Fruit fly (Drosophila melanogaster) whole organism, embryonic: ENCODE results near the gene dyl.

Experiments used
- BtbVII ChIP-seq: fragments of 200-800 bp; sonication (Bioruptor generic); optimal IDR thresholded peaks from 3 replicates; lab custom pipeline; 2017; ENCODE audit warnings: missing biosample characterization, mild to moderate bottlenecking, missing genetic modification characterization
- Bteb2 ChIP-seq: fragments of 200-800 bp; sonication (Bioruptor generic); optimal IDR thresholded peaks from 2 replicates; lab custom pipeline; 2016; ENCODE audit warnings: missing biosample characterization, missing genetic modification characterization
- CG10654 ChIP-seq: fragments of 200-800 bp; sonication (Bioruptor generic); optimal IDR thresholded peaks from 2 replicates; lab custom pipeline; 2016; ENCODE audit warnings: missing biosample characterization, missing genetic modification characterization
- CG11093 ChIP-seq: fragments of 200-800 bp; sonication (Bioruptor generic); IDR thresholded peaks from 3 replicates; pipeline ENCODE4 v1.3.6; 2022; ENCODE audit warnings: missing biosample characterization, missing genetic modification characterization
- CG12219 ChIP-seq: fragments of 200-800 bp; sonication (Bioruptor generic); optimal IDR thresholded peaks from 3 replicates; lab custom pipeline; 2018; ENCODE audit warnings: missing biosample characterization, mild to moderate bottlenecking, missing genetic modification characterization
- CG12659 ChIP-seq: fragments of 200-800 bp; sonication (Bioruptor generic); optimal IDR thresholded peaks from 3 replicates; lab custom pipeline; 2017; ENCODE audit warnings: mild to moderate bottlenecking, missing biosample characterization, missing genetic modification reagents, missing genetic modification characterization
- CG13894 ChIP-seq: fragments of 200-800 bp; sonication (Bioruptor generic); optimal IDR thresholded peaks from 3 replicates; lab custom pipeline; 2018; ENCODE audit warnings: missing biosample characterization, mild to moderate bottlenecking, missing genetic modification characterization, moderate library complexity
- CG14050 ChIP-seq: fragments of 200-800 bp; sonication (Bioruptor generic); IDR thresholded peaks from 3 replicates; pipeline ENCODE4 v1.3.6; 2022; ENCODE audit warnings: missing biosample characterization, missing genetic modification characterization
- CG1602 ChIP-seq: fragments of 200-800 bp; sonication (Bioruptor generic); optimal IDR thresholded peaks from 3 replicates; lab custom pipeline; 2016; ENCODE audit warnings: missing biosample characterization, missing genetic modification characterization
- CG1647 ChIP-seq: fragments of 200-800 bp; sonication (Bioruptor generic); optimal IDR thresholded peaks from 3 replicates; lab custom pipeline; 2016; ENCODE audit warnings: missing biosample characterization, missing genetic modification characterization
- CG16779 ChIP-seq: fragments of 200-800 bp; sonication (Bioruptor generic); IDR thresholded peaks from 2 replicates; pipeline ENCODE4 v1.3.6; 2022; ENCODE audit warnings: missing biosample characterization, missing genetic modification characterization
- CG17802 ChIP-seq: fragments of 200-800 bp; sonication (Bioruptor generic); optimal IDR thresholded peaks from 2 replicates; lab custom pipeline; 2018; ENCODE audit warnings: missing biosample characterization, mild to moderate bottlenecking, missing genetic modification characterization, moderate library complexity
- CG18764 ChIP-seq: fragments of 200-800 bp; sonication (Bioruptor generic); optimal IDR thresholded peaks from 3 replicates; lab custom pipeline; 2016; ENCODE audit warnings: missing biosample characterization, missing genetic modification characterization
- CG3065 ChIP-seq: fragments of 200-800 bp; sonication (Bioruptor generic); optimal IDR thresholded peaks from 2 replicates; lab custom pipeline; 2016; ENCODE audit warnings: missing biosample characterization, missing genetic modification characterization
- CG31365 ChIP-seq: fragments of 200-800 bp; sonication (Bioruptor generic); optimal IDR thresholded peaks from 2 replicates; lab custom pipeline; 2018; ENCODE audit warnings: missing biosample characterization, mild to moderate bottlenecking, missing genetic modification characterization
- CG33557 ChIP-seq: fragments of 200-800 bp; sonication (Bioruptor generic); optimal IDR thresholded peaks from 2 replicates; lab custom pipeline; 2019; ENCODE audit warnings: missing biosample characterization, mild to moderate bottlenecking, missing genetic modification characterization, moderate library complexity
- CG6791 ChIP-seq: fragments of 200-800 bp; sonication (Bioruptor generic); IDR thresholded peaks from 3 replicates; pipeline ENCODE4 v1.3.6; 2022; ENCODE audit warnings: missing biosample characterization, missing genetic modification characterization; ENCODE audit not compliant: partially characterized antibody
- CG6854 ChIP-seq: fragments of 200-800 bp; sonication (Bioruptor generic); optimal IDR thresholded peaks from 3 replicates; lab custom pipeline; 2017; ENCODE audit warnings: missing biosample characterization, mild to moderate bottlenecking, missing genetic modification characterization
- CG7928 ChIP-seq: fragments of 200-800 bp; sonication (Bioruptor generic); optimal IDR thresholded peaks from 2 replicates; lab custom pipeline; 2017; ENCODE audit warnings: missing biosample characterization, mild to moderate bottlenecking, missing genetic modification characterization
- CG8089 ChIP-seq: fragments of 200-800 bp; sonication (Bioruptor generic); optimal IDR thresholded peaks from 3 replicates; lab custom pipeline; 2016; ENCODE audit warnings: missing biosample characterization, missing genetic modification characterization
- D19A ChIP-seq: fragments of 200-800 bp; optimal IDR thresholded peaks from 3 replicates; lab custom pipeline; 2019; ENCODE audit warnings: missing biosample characterization, mild to moderate bottlenecking, missing genetic modification characterization, moderate library complexity
- Fer1 ChIP-seq: fragments of 200-800 bp; sonication (Bioruptor generic); optimal IDR thresholded peaks from 2 replicates; lab custom pipeline; 2017; ENCODE audit warnings: missing biosample characterization, mild to moderate bottlenecking, missing genetic modification characterization
- Gug ChIP-seq: fragments of 200-800 bp; sonication (Bioruptor generic); IDR thresholded peaks from 4 replicates; pipeline ENCODE4 v1.3.6; 2022; ENCODE audit warnings: missing biosample characterization, missing genetic modification characterization
- HLH4C ChIP-seq: fragments of 200-800 bp; sonication (Bioruptor generic); IDR thresholded peaks from 3 replicates; pipeline ENCODE4 v1.3.6; 2022; ENCODE audit warnings: missing biosample characterization, missing genetic modification characterization; ENCODE audit not compliant: partially characterized antibody
- Ravus ChIP-seq: fragments of 200-800 bp; sonication (Bioruptor generic); IDR thresholded peaks from 2 replicates; pipeline ENCODE4 v1.3.6; 2022; ENCODE audit warnings: missing biosample characterization, missing genetic modification characterization
- Taf1 ChIP-seq: fragments of 200-800 bp; sonication (Bioruptor generic); IDR thresholded peaks from 2 replicates; pipeline ENCODE4 v1.3.6; 2022; ENCODE audit warnings: missing biosample characterization, missing genetic modification characterization
- Tbp ChIP-seq: fragments of >200 bp; optimal IDR thresholded peaks from 2 replicates; lab custom pipeline; 2018; ENCODE audit warnings: missing biosample characterization, missing genetic modification characterization
- Usf ChIP-seq: fragments of 200-800 bp; sonication (Bioruptor generic); optimal IDR thresholded peaks from 2 replicates; lab custom pipeline; 2017; ENCODE audit warnings: missing genotype, missing biosample characterization, missing genetic modification characterization
- Xbp1 ChIP-seq: fragments of 200-800 bp; sonication (Bioruptor generic); optimal IDR thresholded peaks from 3 replicates; lab custom pipeline; 2016; ENCODE audit warnings: missing biosample characterization, mild to moderate bottlenecking, missing genetic modification characterization
- YL-1 ChIP-seq: fragments of 200-800 bp; sonication (Bioruptor generic); optimal IDR thresholded peaks from 3 replicates; lab custom pipeline; 2017; ENCODE audit warnings: missing biosample characterization, mild to moderate bottlenecking, missing genetic modification characterization
- abd-A ChIP-seq: fragments of 200-800 bp; sonication (Bioruptor generic); optimal IDR thresholded peaks from 3 replicates; lab custom pipeline; 2019; ENCODE audit warnings: missing biosample characterization, mild to moderate bottlenecking, missing genetic modification characterization, moderate library complexity
- bigmax ChIP-seq: fragments of 200-800 bp; sonication (Bioruptor generic); optimal IDR thresholded peaks from 2 replicates; lab custom pipeline; 2018; ENCODE audit warnings: missing biosample characterization, mild to moderate bottlenecking, missing genetic modification characterization
- br ChIP-seq: fragments of >200 bp; optimal IDR thresholded peaks from 2 replicates; lab custom pipeline; 2017
- croc ChIP-seq: fragments of 200-800 bp; sonication (Bioruptor generic); conservative IDR thresholded peaks from 3 replicates; pipeline ENCODE4 v1.3.6; 2022; ENCODE audit warnings: missing biosample characterization, missing genetic modification characterization
- dpn ChIP-seq, 2 experiments: fragments of 200-800 bp; sonication (Bioruptor generic); optimal IDR thresholded peaks; 3 replicates each; lab custom pipeline; 2016; ENCODE audit warnings: missing biosample characterization in 2 of 2, missing genetic modification characterization in 2 of 2
- gcm2 ChIP-seq: fragments of 200-800 bp; sonication (Bioruptor generic); optimal IDR thresholded peaks from 2 replicates; lab custom pipeline; 2016; ENCODE audit warnings: missing biosample characterization, missing genetic modification characterization
- gem ChIP-seq: fragments of 200-800 bp; sonication (Bioruptor generic); optimal IDR thresholded peaks from 2 replicates; lab custom pipeline; 2019; ENCODE audit warnings: missing biosample characterization, mild to moderate bottlenecking, missing genetic modification characterization, moderate library complexity
- gsb-n ChIP-seq: fragments of 200-800 bp; sonication (Bioruptor generic); optimal IDR thresholded peaks from 3 replicates; lab custom pipeline; 2018; ENCODE audit warnings: missing biosample characterization, mild to moderate bottlenecking, missing genetic modification characterization
- hb ChIP-seq: fragments of 200-800 bp; sonication (Bioruptor generic); IDR thresholded peaks from 3 replicates; pipeline ENCODE4 v1.3.6; 2022; ENCODE audit warnings: missing biosample characterization, missing genetic modification characterization; ENCODE audit not compliant: partially characterized antibody
- her ChIP-seq: fragments of 200-800 bp; sonication (Bioruptor generic); optimal IDR thresholded peaks from 2 replicates; lab custom pipeline; 2016; ENCODE audit warnings: missing biosample characterization, missing genetic modification characterization
- lola ChIP-seq, 3 experiments: fragments of >200 bp in 2 of 3; fragments of 200-800 bp in 1 of 3; sonication (Bioruptor generic) in 1 of 3; optimal IDR thresholded peaks; 2 replicates each; lab custom pipeline; 2017 to 2019; ENCODE audit warnings: missing biosample characterization in 3 of 3, missing genetic modification characterization in 3 of 3, mild to moderate bottlenecking in 1 of 3, moderate library complexity in 1 of 3
- luna ChIP-seq: fragments of 200-800 bp; sonication (Bioruptor generic); optimal IDR thresholded peaks from 2 replicates; lab custom pipeline; 2016; ENCODE audit warnings: missing biosample characterization, missing genetic modification characterization
- mirr ChIP-seq: fragments of 200-800 bp; sonication (Bioruptor generic); optimal IDR thresholded peaks from 3 replicates; lab custom pipeline; 2018; ENCODE audit warnings: missing biosample characterization, mild to moderate bottlenecking, missing genetic modification characterization
- sc ChIP-seq, 3 experiments: fragments of >200 bp in 2 of 3; fragments of 200-800 bp in 1 of 3; sonication (Bioruptor generic) in 1 of 3; optimal IDR thresholded peaks; 2 replicates in 2 of 3; 3 replicates in 1 of 3; lab custom pipeline; 2017; ENCODE audit warnings: mild to moderate bottlenecking in 1 of 3, missing biosample characterization in 1 of 3, missing genetic modification characterization in 1 of 3, missing genetic modification reagents in 1 of 3
- sens ChIP-seq: fragments of 200-800 bp; sonication (Bioruptor generic); peaks from one replicate; lab custom pipeline; 2016; ENCODE audit warnings: missing biosample characterization, missing genetic modification characterization
- sima ChIP-seq: fragments of 200-800 bp; sonication (Bioruptor generic); optimal IDR thresholded peaks from 2 replicates; lab custom pipeline; 2016; ENCODE audit warnings: missing biosample characterization, missing genetic modification characterization
- ssp ChIP-seq: fragments of 200-800 bp; sonication (Bioruptor generic); IDR thresholded peaks from 2 replicates; pipeline ENCODE4 v1.3.6; 2022; ENCODE audit warnings: missing biosample characterization, missing genetic modification characterization
- trem ChIP-seq: fragments of 200-800 bp; optimal IDR thresholded peaks from 3 replicates; lab custom pipeline; 2019; ENCODE audit warnings: missing biosample characterization, mild to moderate bottlenecking, missing genetic modification characterization, moderate library complexity
- unc-4 ChIP-seq: fragments of 200-800 bp; sonication (Bioruptor generic); IDR thresholded peaks from 2 replicates; pipeline ENCODE4 v1.3.6; 2022; ENCODE audit warnings: missing biosample characterization, missing genetic modification characterization; ENCODE audit not compliant: partially characterized antibody
- vvl ChIP-seq: fragments of 200-800 bp; sonication (Bioruptor generic); IDR thresholded peaks from 2 replicates; pipeline ENCODE4 v1.3.6; 2022; ENCODE audit warnings: missing biosample characterization, missing genetic modification characterization

The dyl gene

DNA sequence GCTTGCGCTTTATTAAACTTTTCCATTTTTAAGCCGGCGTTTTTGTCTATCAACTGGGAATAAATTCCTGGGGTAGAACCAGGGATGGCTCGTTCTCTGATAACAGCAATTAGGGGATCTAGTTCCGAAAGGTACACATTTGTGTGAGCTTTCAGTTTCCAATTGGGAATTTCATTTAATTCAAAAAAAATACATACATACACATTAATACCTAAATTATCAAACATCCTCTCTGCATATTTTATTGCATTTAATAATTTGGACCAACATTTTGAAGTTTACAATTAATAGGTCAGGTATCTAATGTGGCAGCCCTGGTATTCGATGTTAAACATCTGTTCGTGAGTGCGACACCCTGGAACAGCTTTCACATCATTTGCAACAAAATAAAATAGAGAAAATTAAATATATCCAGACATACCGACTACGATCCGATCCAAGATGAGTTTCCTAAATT lies 48.4 kb downstream of the dyl start, which contains the start of the genes CG15011 and CG1309 (continued):
- TF ChIP-seq her (GFP tag; lab: Kevin White, UChicago) (peak; percentile 66), gem (tag; lab: Kevin White, UChicago) (peak; percentile 91), hb (GFP tag; lab: Robert Waterston, UW) (no peak), CG14050 (GFP tag; lab: Robert Waterston, UW) (peak; percentile 62), Tbp (GFP tag; lab: Kevin White, UChicago) (no peak), Gug (peak; percentile 69; the same call in 3 of the 4 replicates), Bteb2 (GFP tag; lab: Kevin White, UChicago) (peak; percentile 86), mirr (GFP tag; lab: Kevin White, UChicago) (peak; percentile 65), unc-4 (GFP tag; lab: Robert Waterston, UW) (peak; percentile 48), CG10654 (GFP tag; lab: Kevin White, UChicago) (peak; percentile 80), CG7928 (GFP tag; lab: Kevin White, UChicago) (peak; percentile 100), CG8089 (GFP tag; lab: Kevin White, UChicago) (peak; percentile 71), croc (GFP tag; lab: Robert Waterston, UW) (peak; percentile 59), br (lab: Kevin White, UChicago) (no peak), Fer1 (peak; percentile 85), BtbVII (GFP tag; lab: Kevin White, UChicago) (no peak), D19A (tag; lab: Kevin White, UChicago) (peak; percentile 75), lola (GFP tag; optimal IDR thresholded peaks at IDR 0.05; lab: Kevin White, UChicago) (peak in 1 of 3 experiments; percentile 87), CG12219 (GFP tag; lab: Kevin White, UChicago) (peak; percentile 50), Taf1 (peak; percentile 66), CG31365 (peak; percentile 5), CG33557 (peak; percentile 86), CG1647 (peak; percentile 81), Xbp1 (peak; percentile 90), luna (GFP tag; lab: Kevin White, UChicago) (peak; percentile 86), CG1602 (GFP tag; lab: Kevin White, UChicago) (peak; percentile 86), CG3065 (GFP tag; lab: Kevin White, UChicago) (peak; percentile 54), sc (optimal IDR thresholded peaks at IDR 0.05; lab: Kevin White, UChicago) (no peak), sc (GFP tag; optimal IDR thresholded peaks at IDR 0.05; lab: Kevin White, UChicago) (peak; percentile 70), gcm2 (GFP tag; lab: Kevin White, UChicago) (peak; percentile 14), sens (GFP tag; lab: Kevin White, UChicago) (peak; percentile 98), trem (peak; percentile 93), sima (GFP tag; lab: Kevin White, UChicago) (peak; percentile 37), vvl (GFP tag; lab: Robert Waterston, UW) (peak; percentile 84), CG18764 (GFP tag; lab: Kevin White, UChicago) (peak; percentile 75), CG17802 (tag; lab: Kevin White, UChicago) (peak; percentile 37), CG11093 (GFP tag; lab: Robert Waterston, UW) (no peak; the same call in 2 of the 3 replicates), Ravus (no peak), CG13894 (tag; lab: Kevin White, UChicago) (peak; percentile 82), dpn (GFP tag; optimal IDR thresholded peaks at IDR 0.05; lab: Kevin White, UChicago) (peak; percentile 85 to 88), CG16779 (GFP tag; lab: Robert Waterston, UW) (no peak), Usf (peak; percentile 51), CG12659 (peak; percentile 84), abd-A (peak; percentile 85), CG6791 (GFP tag; lab: Robert Waterston, UW) (no peak), YL-1 (GFP tag; lab: Kevin White, UChicago) (peak; percentile 90), ssp (GFP tag; lab: Robert Waterston, UW) (peak; percentile 66), bigmax (no peak), gsb-n (tag; lab: Kevin White, UChicago) (peak; percentile 76), HLH4C (GFP tag; lab: Robert Waterston, UW) (no peak), CG6854 (GFP tag; lab: Kevin White, UChicago) (no peak)
